Worm (Caenorhabditis elegans): ENCODE measurements around the gene ubxn-6.

The ubxn-6 gene

DNA sequence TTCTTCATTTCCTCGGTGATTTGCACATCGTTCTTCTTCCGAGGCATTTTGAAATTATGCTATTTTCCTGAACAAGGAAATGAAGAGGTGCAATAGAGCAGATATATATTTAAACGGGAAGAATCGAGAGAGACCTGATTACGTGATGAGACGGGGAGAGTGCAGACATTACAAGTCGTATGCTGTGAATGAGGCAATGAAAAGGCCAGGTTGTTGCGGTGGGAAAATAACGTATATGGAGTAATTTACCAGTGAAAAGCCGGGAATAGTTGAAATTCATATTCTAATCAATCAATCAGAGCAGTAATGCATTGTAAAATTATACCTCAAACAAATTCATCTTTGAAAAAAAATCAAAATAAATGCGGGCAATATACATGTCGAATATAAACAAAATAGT lies 50.6 kb downstream of the ubxn-6 start, which contains the start of gene Y17G9B.8 (continued):
- no peak for TF ChIP-seq nhr-10 (tag; optimal IDR thresholded peaks at IDR 0.05)
- TF ChIP-seq Y5F2A.4 (GFP tag; optimal IDR thresholded peaks at IDR 0.05), result no peak
- no peak; the same call in 1 of the 2 replicates for TF ChIP-seq arid-1 (GFP tag; conservative IDR thresholded peaks at IDR 0.05)

Data from whole organism, L4 larva.